Worm (Caenorhabditis elegans) whole organism, L3 larva: ENCODE results near the gene atf-6.
A peak's percentile ranks its signal among the peaks of the same experiment; 100 is the strongest.

Source experiments
- R02D3.7 ChIP-seq: fragments of 150-350 bp; optimal IDR thresholded peaks from 2 replicates; lab custom pipeline; 2014; ENCODE audit warnings: missing biosample characterization, missing genetic modification characterization
- aly-2 ChIP-seq: fragments of 150-350 bp; optimal IDR thresholded peaks from 2 replicates; lab custom pipeline; 2014; ENCODE audit warnings: missing biosample characterization, missing genetic modification characterization
- ama-1 ChIP-seq: fragments of 150-350 bp; optimal IDR thresholded peaks from 2 replicates; lab custom pipeline; 2018
- ceh-16 ChIP-seq: sonication (generic microtip); optimal IDR thresholded peaks from 2 replicates; lab custom pipeline; 2017; ENCODE audit warnings: missing biosample characterization, missing genetic modification characterization
- ceh-28 ChIP-seq: fragments of 150-350 bp; optimal IDR thresholded peaks from 2 replicates; lab custom pipeline; 2014; ENCODE audit warnings: missing biosample characterization, missing genetic modification reagents, missing genetic modification characterization
- ceh-82 ChIP-seq: fragments of 150-350 bp; optimal IDR thresholded peaks from 2 replicates; lab custom pipeline; 2014; ENCODE audit warnings: missing biosample characterization, missing genetic modification characterization
- ceh-9 ChIP-seq: sonication (generic microtip); optimal IDR thresholded peaks from 2 replicates; lab custom pipeline; 2018; ENCODE audit warnings: missing biosample characterization, missing genetic modification characterization
- daf-12 ChIP-seq: fragments of 150-350 bp; optimal IDR thresholded peaks from 2 replicates; lab custom pipeline; 2014; ENCODE audit warnings: missing biosample characterization, missing genetic modification reagents, missing genetic modification characterization
- egl-27 ChIP-seq: sonication (generic microtip); optimal IDR thresholded peaks from 4 replicates; lab custom pipeline; 2017; ENCODE audit warnings: missing biosample characterization, missing genetic modification reagents, missing genetic modification characterization
- elt-1 ChIP-seq: fragments of 150-350 bp; optimal IDR thresholded peaks from 2 replicates; lab custom pipeline; 2014; ENCODE audit warnings: missing biosample characterization, missing genetic modification characterization
- elt-2 ChIP-seq: sonication (generic microtip); optimal IDR thresholded peaks from 2 replicates; lab custom pipeline; 2016; ENCODE audit warnings: missing genetic modification reagents, mild to moderate bottlenecking, missing genetic modification characterization, missing compliant biosample characterization
- elt-3 ChIP-seq, 3 experiments: fragments of 150-350 bp in 1 of 3; sonication (generic microtip) in 2 of 3; optimal IDR thresholded peaks; 2 replicates in 2 of 3; 4 replicates in 1 of 3; lab custom pipeline; 2014 to 2017; ENCODE audit warnings: missing biosample characterization in 3 of 3, missing genetic modification characterization in 3 of 3
- fkh-10 ChIP-seq: sonication (generic microtip); optimal IDR thresholded peaks from 2 replicates; lab custom pipeline; 2017; ENCODE audit warnings: missing biosample characterization, missing genetic modification reagents, missing genetic modification characterization
- hmg-11 ChIP-seq: sonication (generic microtip); optimal IDR thresholded peaks from 2 replicates; lab custom pipeline; 2016; ENCODE audit warnings: missing genetic modification characterization, missing compliant biosample characterization
- jun-1 ChIP-seq: fragments of 150-350 bp; optimal IDR thresholded peaks from 2 replicates; lab custom pipeline; 2014; ENCODE audit warnings: missing biosample characterization, missing genetic modification reagents, missing genetic modification characterization
- lin-39 ChIP-seq: fragments of 150-350 bp; optimal IDR thresholded peaks from 2 replicates; lab custom pipeline; 2018; ENCODE audit warnings: missing biosample characterization, missing genetic modification reagents, missing genetic modification characterization
- mml-1 ChIP-seq: fragments of 150-350 bp; sonication (generic microtip); optimal IDR thresholded peaks from 3 replicates; lab custom pipeline; 2014; ENCODE audit warnings: missing biosample characterization, missing genetic modification characterization
- nfya-1 ChIP-seq: sonication (generic microtip); optimal IDR thresholded peaks from 2 replicates; lab custom pipeline; 2017; ENCODE audit warnings: missing genetic modification characterization, mild to moderate bottlenecking, missing compliant biosample characterization, antibody characterized with exemption, moderate library complexity; ENCODE audit not compliant: insufficient read depth
- nhr-12 ChIP-seq: fragments of 150-350 bp; optimal IDR thresholded peaks from 2 replicates; lab custom pipeline; 2014; ENCODE audit warnings: missing biosample characterization, missing genetic modification characterization
- nhr-23 ChIP-seq: fragments of 150-350 bp; optimal IDR thresholded peaks from 2 replicates; lab custom pipeline; 2014; ENCODE audit warnings: missing biosample characterization, missing genetic modification reagents, missing genetic modification characterization
- nhr-25 ChIP-seq: sonication (generic microtip); optimal IDR thresholded peaks from 2 replicates; lab custom pipeline; 2017; ENCODE audit warnings: missing biosample characterization, missing genetic modification characterization
- nhr-43 ChIP-seq: sonication (generic microtip); optimal IDR thresholded peaks from 2 replicates; lab custom pipeline; 2016; ENCODE audit warnings: mild to moderate bottlenecking, missing genetic modification characterization, missing compliant biosample characterization; ENCODE audit not compliant: poor library complexity, severe bottlenecking
- nhr-76 ChIP-seq: fragments of 150-350 bp; sonication (generic microtip); optimal IDR thresholded peaks from 5 replicates; lab custom pipeline; 2014; ENCODE audit warnings: missing biosample characterization, missing genetic modification characterization
- nhr-77 ChIP-seq: fragments of 150-350 bp; optimal IDR thresholded peaks from 2 replicates; lab custom pipeline; 2014; ENCODE audit warnings: missing biosample characterization, missing genetic modification characterization
- pha-4 ChIP-seq: fragments of 150-350 bp; optimal IDR thresholded peaks from 2 replicates; lab custom pipeline; 2014; ENCODE audit warnings: missing biosample characterization, missing genetic modification reagents, missing genetic modification characterization
- pqm-1 ChIP-seq: fragments of 150-350 bp; optimal IDR thresholded peaks from 2 replicates; lab custom pipeline; 2017; ENCODE audit warnings: missing biosample characterization, missing genetic modification characterization, inconsistent platforms
- skn-1 ChIP-seq: fragments of 150-350 bp; optimal IDR thresholded peaks from 2 replicates; lab custom pipeline; 2014; ENCODE audit warnings: missing biosample characterization, missing genetic modification characterization
- snpc-4 ChIP-seq: fragments of 150-350 bp; optimal IDR thresholded peaks from 2 replicates; lab custom pipeline; 2014; ENCODE audit warnings: missing biosample characterization, missing genetic modification characterization
- tbx-2 ChIP-seq: sonication (generic microtip); optimal IDR thresholded peaks from 2 replicates; lab custom pipeline; 2016; ENCODE audit warnings: mild to moderate bottlenecking, missing genetic modification characterization, missing compliant biosample characterization
- unc-39 ChIP-seq: sonication (generic microtip); optimal IDR thresholded peaks from 4 replicates; lab custom pipeline; 2017; ENCODE audit warnings: missing biosample characterization, missing genetic modification characterization
- unc-62 ChIP-seq: fragments of 150-350 bp; sonication (generic microtip); optimal IDR thresholded peaks from 4 replicates; lab custom pipeline; 2014; ENCODE audit warnings: missing biosample characterization, missing genetic modification reagents, missing genetic modification characterization
- zag-1 ChIP-seq: fragments of 150-350 bp; optimal IDR thresholded peaks from 2 replicates; lab custom pipeline; 2014; ENCODE audit warnings: missing biosample characterization, missing genetic modification characterization
- ztf-11 ChIP-seq: fragments of 150-350 bp; optimal IDR thresholded peaks from 2 replicates; lab custom pipeline; 2014; ENCODE audit warnings: missing biosample characterization, missing genetic modification characterization
- ztf-4 ChIP-seq: fragments of 150-350 bp; optimal IDR thresholded peaks from 2 replicates; lab custom pipeline; 2014; ENCODE audit warnings: missing biosample characterization, missing genetic modification characterization

atf-6 gene

ce11 chrX:12476412-12476811 is 4.3 kb upstream of the atf-6 start:
- no peak for TF ChIP-seq ztf-4 (tag; lab: Kevin White, UChicago)
- no peak for TF ChIP-seq daf-12 (tag; lab: Kevin White, UChicago)
- no peak for TF ChIP-seq elt-3 (tag; optimal IDR thresholded peaks at IDR 0.05; lab: Kevin White, UChicago)
- no peak for TF ChIP-seq unc-62 (GFP tag; lab: Kevin White, UChicago)
- TF ChIP-seq aly-2 (tag; lab: Kevin White, UChicago): no peak
- no peak for TF ChIP-seq ztf-11 (tag; lab: Kevin White, UChicago)

DNA sequence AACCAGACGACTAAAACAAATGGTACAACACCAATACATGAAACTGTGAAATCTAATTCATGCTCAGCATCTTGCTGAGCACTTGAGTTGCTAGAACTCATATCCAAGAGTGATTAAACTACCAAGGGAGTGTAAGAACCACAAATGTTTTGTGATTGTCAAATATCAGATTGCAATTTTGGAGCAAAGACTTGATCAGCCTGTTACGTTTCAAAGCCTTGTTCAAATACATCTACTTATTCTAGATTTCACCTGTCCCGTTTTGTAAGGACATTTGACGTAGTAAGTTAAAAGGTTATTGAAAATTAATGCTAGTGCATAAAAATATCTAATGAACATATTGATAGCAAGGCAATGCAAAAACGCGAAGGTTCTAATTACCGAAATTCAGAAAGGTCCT is 3.4 kb upstream of the atf-6 start, which contains the start of gene F45E6.1:
F45E6.1 (minus strand) TSS at position 101 of the 400 bp plus-strand sequence.
- TF ChIP-seq mml-1 (no peak), egl-27 (tag; lab: Kevin White, UChicago) (no peak), nhr-23 (no peak), nhr-43 (no peak), unc-62 (GFP tag; lab: Kevin White, UChicago) (no peak), jun-1 (tag; lab: Kevin White, UChicago) (no peak), nhr-25 (tag; lab: Kevin White, UChicago) (no peak), R02D3.7 (tag; lab: Kevin White, UChicago) (no peak), skn-1 (no peak), elt-3 (tag; optimal IDR thresholded peaks at IDR 0.05; lab: Kevin White, UChicago) (no peak), fkh-10 (no peak), daf-12 (tag; lab: Kevin White, UChicago) (no peak), ceh-9 (tag; lab: Kevin White, UChicago) (no peak), ztf-4 (tag; lab: Kevin White, UChicago) (no peak), unc-39 (tag; lab: Kevin White, UChicago) (no peak), elt-2 (tag; lab: Kevin White, UChicago) (no peak), ceh-28 (tag; lab: Kevin White, UChicago) (no peak), lin-39 (tag; lab: Kevin White, UChicago) (no peak), nhr-76 (tag; lab: Kevin White, UChicago) (no peak), ceh-82 (tag; lab: Kevin White, UChicago) (no peak)

DNA sequence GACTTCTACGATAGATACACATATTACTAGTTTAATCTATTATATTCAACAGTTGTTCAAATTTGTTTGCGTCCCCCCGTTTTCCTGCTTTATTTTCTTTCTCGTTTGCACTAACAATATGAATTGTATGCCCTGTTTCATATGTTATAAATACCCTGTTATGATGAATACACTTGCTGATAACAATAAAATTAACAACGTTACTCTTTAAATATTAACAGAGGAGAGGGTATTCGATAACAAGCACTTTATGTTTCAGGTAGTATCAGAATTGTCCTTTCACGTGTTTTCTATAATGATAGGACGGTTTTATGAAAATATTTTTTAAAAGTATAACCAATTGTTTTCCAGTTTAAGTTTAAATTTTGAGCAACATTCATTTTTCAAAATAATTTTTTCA is 2.3 kb upstream of the atf-6 start:
- TF ChIP-seq elt-1 (tag; lab: Kevin White, UChicago) (no peak), unc-39 (tag; lab: Kevin White, UChicago) (no peak), elt-2 (tag; lab: Kevin White, UChicago) (peak; percentile 42), ztf-11 (tag; lab: Kevin White, UChicago) (no peak), fkh-10 (no peak), pha-4 (tag; lab: Kevin White, UChicago) (peak; percentile 70), pqm-1 (tag; lab: Kevin White, UChicago) (peak; percentile 60)
- TF ChIP-seq, all 47 proteins: peak for 3

DNA sequence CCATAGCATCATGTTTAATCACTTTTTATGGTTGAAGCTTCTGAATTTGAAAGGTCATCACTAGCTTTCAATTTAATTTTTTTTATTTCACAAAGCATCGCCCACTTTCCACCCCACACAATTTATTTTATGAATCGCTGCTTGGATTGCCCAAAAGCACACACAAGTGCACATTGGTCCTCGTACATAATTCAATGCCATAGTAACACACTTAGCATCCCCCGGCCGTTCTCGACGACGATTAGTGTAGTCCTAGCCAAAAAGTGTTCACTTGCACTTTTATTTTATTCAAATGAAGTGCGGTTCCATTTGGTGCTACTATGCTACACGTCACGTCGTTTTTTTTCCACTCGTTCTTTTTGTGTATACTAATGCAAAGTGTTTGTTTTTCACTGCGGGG is 1.7 kb upstream of the atf-6 start:
- TF ChIP-seq ceh-82 (tag; lab: Kevin White, UChicago) (no peak), tbx-2 (tag; lab: Kevin White, UChicago) (no peak), elt-3 (tag; optimal IDR thresholded peaks at IDR 0.05; lab: Kevin White, UChicago) (no peak), ceh-16 (no peak), mml-1 (no peak), unc-39 (tag; lab: Kevin White, UChicago) (no peak), zag-1 (no peak)

ce11 chrX:12484078-12484477 is 3.3 kb downstream of the atf-6 start:
- TF ChIP-seq elt-2 (tag; lab: Kevin White, UChicago) (no peak), zag-1 (no peak), egl-27 (tag; lab: Kevin White, UChicago) (no peak), nhr-76 (tag; lab: Kevin White, UChicago) (no peak), pqm-1 (tag; lab: Kevin White, UChicago) (no peak), ama-1 (no peak), ceh-28 (tag; lab: Kevin White, UChicago) (no peak), tbx-2 (tag; lab: Kevin White, UChicago) (no peak), snpc-4 (tag; lab: Kevin White, UChicago) (no peak), nfya-1 (tag; lab: Kevin White, UChicago) (no peak), hmg-11 (no peak), nhr-23 (no peak), elt-3 (tag; optimal IDR thresholded peaks at IDR 0.05; lab: Kevin White, UChicago) (no peak), nhr-77 (tag; lab: Kevin White, UChicago) (no peak), lin-39 (tag; lab: Kevin White, UChicago) (no peak), ceh-82 (tag; lab: Kevin White, UChicago) (no peak), nhr-12 (tag; lab: Kevin White, UChicago) (no peak), pha-4 (tag; lab: Kevin White, UChicago) (no peak), ceh-9 (tag; lab: Kevin White, UChicago) (no peak), daf-12 (tag; lab: Kevin White, UChicago) (no peak)
